Worm (Caenorhabditis elegans) whole organism, mixed stage, embryonic: ENCODE data around the gene D1054.9.

Source experiments
- M03D4.4 ChIP-seq: sonication (generic microtip); optimal IDR thresholded peaks from 2 replicates; lab custom pipeline; 2017; ENCODE audit warnings: mild to moderate bottlenecking, missing genetic modification characterization, missing compliant biosample characterization
- bed-3 ChIP-seq: fragments of 200-800 bp; sonication (Bioruptor generic); optimal IDR thresholded peaks from 3 replicates; lab custom pipeline; 2018; ENCODE audit warnings: mild to moderate bottlenecking, missing genetic modification characterization, moderate library complexity, missing compliant biosample characterization
- blmp-1 ChIP-seq: fragments of 150-350 bp; optimal IDR thresholded peaks from 2 replicates; lab custom pipeline; 2014; ENCODE audit warnings: missing biosample characterization, missing genetic modification characterization
- ceh-39 ChIP-seq: fragments of 150-350 bp; optimal IDR thresholded peaks from 2 replicates; lab custom pipeline; 2014; ENCODE audit warnings: missing biosample characterization, missing genetic modification characterization
- ceh-43 ChIP-seq: fragments of 200-800 bp; sonication (Bioruptor generic); optimal IDR thresholded peaks from 2 replicates; lab custom pipeline; 2018; ENCODE audit warnings: mild to moderate bottlenecking, missing genetic modification characterization, moderate library complexity, missing compliant biosample characterization
- ceh-83 ChIP-seq: fragments of 200-800 bp; sonication (Bioruptor generic); optimal IDR thresholded peaks from 2 replicates; lab custom pipeline; 2018; ENCODE audit warnings: mild to moderate bottlenecking, missing genetic modification characterization, missing compliant biosample characterization
- ces-1 ChIP-seq: fragments of 150-350 bp; optimal IDR thresholded peaks from 2 replicates; lab custom pipeline; 2014; ENCODE audit warnings: missing biosample characterization, missing genetic modification reagents, missing genetic modification characterization
- cnd-1 ChIP-seq: fragments of 200-800 bp; sonication (Bioruptor generic); optimal IDR thresholded peaks from 2 replicates; lab custom pipeline; 2018; ENCODE audit warnings: mild to moderate bottlenecking, missing genetic modification characterization, missing compliant biosample characterization
- drap-1 ChIP-seq: fragments of 200-800 bp; sonication (Bioruptor generic); optimal IDR thresholded peaks from 3 replicates; lab custom pipeline; 2018; ENCODE audit warnings: mild to moderate bottlenecking, missing genetic modification characterization, missing compliant biosample characterization
- elt-1 ChIP-seq: sonication (generic microtip); optimal IDR thresholded peaks from 2 replicates; lab custom pipeline; 2017; ENCODE audit warnings: missing genetic modification characterization, mild to moderate bottlenecking, missing compliant biosample characterization, antibody characterized with exemption, moderate library complexity, borderline replicate concordance; ENCODE audit not compliant: insufficient read depth
- elt-3 ChIP-seq: fragments of 150-350 bp; optimal IDR thresholded peaks from 2 replicates; lab custom pipeline; 2014; ENCODE audit warnings: missing biosample characterization, missing genetic modification characterization
- flh-1 ChIP-seq: fragments of 200-800 bp; sonication (Bioruptor generic); optimal IDR thresholded peaks from 2 replicates; lab custom pipeline; 2018; ENCODE audit warnings: mild to moderate bottlenecking, missing genetic modification characterization, moderate library complexity, missing compliant biosample characterization
- ham-2 ChIP-seq: fragments of 200-800 bp; sonication (Bioruptor generic); optimal IDR thresholded peaks from 2 replicates; lab custom pipeline; 2018; ENCODE audit warnings: mild to moderate bottlenecking, missing genetic modification characterization, missing compliant biosample characterization
- hlh-1 ChIP-seq: fragments of 150-350 bp; optimal IDR thresholded peaks from 2 replicates; lab custom pipeline; 2014; ENCODE audit warnings: missing biosample characterization, missing genetic modification reagents, missing genetic modification characterization
- lin-13 ChIP-seq: fragments of 150-350 bp; optimal IDR thresholded peaks from 2 replicates; lab custom pipeline; 2014; ENCODE audit warnings: missing biosample characterization, missing genetic modification characterization
- lin-32 ChIP-seq: fragments of 200-800 bp; sonication (Bioruptor generic); optimal IDR thresholded peaks from 2 replicates; lab custom pipeline; 2018; ENCODE audit warnings: mild to moderate bottlenecking, missing genetic modification characterization, missing compliant biosample characterization
- lsy-2 ChIP-seq: fragments of 150-350 bp; optimal IDR thresholded peaks from 2 replicates; lab custom pipeline; 2014; ENCODE audit warnings: missing biosample characterization, missing genetic modification characterization
- mab-5 ChIP-seq: fragments of 150-350 bp; optimal IDR thresholded peaks from 2 replicates; lab custom pipeline; 2014; ENCODE audit warnings: missing biosample characterization, missing genetic modification characterization
- mep-1 ChIP-seq: fragments of 150-350 bp; optimal IDR thresholded peaks from 2 replicates; lab custom pipeline; 2017; ENCODE audit warnings: missing biosample characterization, missing genetic modification reagents, missing genetic modification characterization, inconsistent platforms
- mls-2 ChIP-seq: sonication (generic microtip); optimal IDR thresholded peaks from 2 replicates; lab custom pipeline; 2016; ENCODE audit warnings: mild to moderate bottlenecking, missing genetic modification characterization, moderate library complexity, missing compliant biosample characterization
- nhr-12 ChIP-seq: fragments of 150-350 bp; optimal IDR thresholded peaks from 2 replicates; lab custom pipeline; 2014; ENCODE audit warnings: missing biosample characterization, missing genetic modification characterization
- nhr-2 ChIP-seq: fragments of 150-350 bp; optimal IDR thresholded peaks from 2 replicates; lab custom pipeline; 2014; ENCODE audit warnings: missing biosample characterization, missing genetic modification characterization
- nhr-237 ChIP-seq: fragments of 150-350 bp; optimal IDR thresholded peaks from 2 replicates; lab custom pipeline; 2014; ENCODE audit warnings: missing biosample characterization, missing genetic modification characterization
- nhr-28 ChIP-seq: fragments of 150-350 bp; optimal IDR thresholded peaks from 2 replicates; lab custom pipeline; 2014; ENCODE audit warnings: missing biosample characterization, missing genetic modification characterization
- nhr-76 ChIP-seq: sonication (generic microtip); optimal IDR thresholded peaks from 2 replicates; lab custom pipeline; 2017; ENCODE audit warnings: missing biosample characterization, missing genetic modification characterization
- pha-4 ChIP-seq: fragments of 150-350 bp; optimal IDR thresholded peaks from 2 replicates; lab custom pipeline; 2018; ENCODE audit warnings: missing biosample characterization, missing genetic modification reagents, missing genetic modification characterization
- sem-2 ChIP-seq: fragments of 200-800 bp; sonication (Bioruptor generic); optimal IDR thresholded peaks from 2 replicates; lab custom pipeline; 2018; ENCODE audit warnings: mild to moderate bottlenecking, missing genetic modification characterization, missing compliant biosample characterization
- snpc-4 ChIP-seq: fragments of 150-350 bp; optimal IDR thresholded peaks from 2 replicates; lab custom pipeline; 2014; ENCODE audit warnings: missing biosample characterization, missing genetic modification characterization
- sptf-1 ChIP-seq: sonication (generic microtip); optimal IDR thresholded peaks from 2 replicates; lab custom pipeline; 2017; ENCODE audit warnings: mild to moderate bottlenecking, missing genetic modification characterization, moderate library complexity, missing compliant biosample characterization
- tbx-8 ChIP-seq: fragments of 200-800 bp; sonication (Bioruptor generic); optimal IDR thresholded peaks from 2 replicates; lab custom pipeline; 2018; ENCODE audit warnings: mild to moderate bottlenecking, missing genetic modification characterization, moderate library complexity, missing compliant biosample characterization
- unc-120 ChIP-seq: sonication (generic microtip); optimal IDR thresholded peaks from 2 replicates; lab custom pipeline; 2017; ENCODE audit warnings: missing genetic modification characterization, missing compliant biosample characterization; ENCODE audit not compliant: poor library complexity, severe bottlenecking
- unc-39 ChIP-seq: fragments of 150-350 bp; optimal IDR thresholded peaks from 2 replicates; lab custom pipeline; 2014; ENCODE audit warnings: missing biosample characterization, missing genetic modification characterization
- unc-62 ChIP-seq: fragments of 150-350 bp; optimal IDR thresholded peaks from 2 replicates; lab custom pipeline; 2014; ENCODE audit warnings: missing biosample characterization, missing genetic modification reagents, missing genetic modification characterization
- zip-8 ChIP-seq: fragments of 150-350 bp; optimal IDR thresholded peaks from 2 replicates; lab custom pipeline; 2014; ENCODE audit warnings: missing biosample characterization, missing genetic modification characterization
- ztf-11 ChIP-seq: fragments of 150-350 bp; optimal IDR thresholded peaks from 2 replicates; lab custom pipeline; 2014; ENCODE audit warnings: missing biosample characterization, missing genetic modification characterization

The D1054.9 gene

ce11 chrV:10814333-10814732 is 23.5 kb upstream of the D1054.9 start:
- TF ChIP-seq lin-32 (GFP tag; lab: Kevin White, UChicago) (no peak), zip-8 (tag; lab: Kevin White, UChicago) (no peak), snpc-4 (no peak), ceh-43 (no peak), mls-2 (tag; lab: Kevin White, UChicago) (no peak), ceh-39 (no peak), mep-1 (no peak), sem-2 (GFP tag; lab: Kevin White, UChicago) (no peak)
- TF ChIP-seq, all 35 proteins: peak for 0

ce11 chrV:10813425-10814156 is 22.7 kb upstream of the D1054.9 start, which contains the start of the genes C29A12.1 and lig-1:
Gene C29A12.1 (minus strand): TSS chrV:10813487.
Gene lig-1 (plus strand): TSS chrV:10814106.
- TF ChIP-seq hlh-1, result no peak
- peak; percentile 81 for TF ChIP-seq ceh-39
- TF ChIP-seq ces-1 (GFP tag; lab: Kevin White, UChicago), result no peak
- peak; percentile 27 for TF ChIP-seq mep-1
- TF ChIP-seq ztf-11 (tag; lab: Kevin White, UChicago), result no peak
- TF ChIP-seq nhr-2, result no peak

- no peak for TF ChIP-seq ceh-39
- no peak for TF ChIP-seq mls-2 (tag; lab: Kevin White, UChicago)
- no peak for TF ChIP-seq lin-13 (tag; lab: Kevin White, UChicago)
- no peak for TF ChIP-seq elt-1 (tag; lab: Kevin White, UChicago)
- no peak for TF ChIP-seq cnd-1 (tag; lab: Kevin White, UChicago)
- no peak for TF ChIP-seq ceh-43
- no peak for TF ChIP-seq pha-4
Observed at ce11 chrV:10811763-10812162, 20.9 kb upstream of the D1054.9 start, which contains the start of gene C29A12.22. Gene C29A12.22 (plus strand): TSS chrV:10812063.

- TF ChIP-seq unc-39 (tag; lab: Kevin White, UChicago) (peak; percentile 49), lin-13 (tag; lab: Kevin White, UChicago) (peak; percentile 89), ztf-11 (tag; lab: Kevin White, UChicago) (peak; percentile 93), unc-120 (tag; lab: Kevin White, UChicago) (peak; percentile 80), zip-8 (tag; lab: Kevin White, UChicago) (no peak), mep-1 (peak; percentile 94), lin-32 (GFP tag; lab: Kevin White, UChicago) (peak; percentile 79), elt-3 (tag; lab: Kevin White, UChicago) (no peak), flh-1 (GFP tag; lab: Kevin White, UChicago) (peak; percentile 58), tbx-8 (GFP tag; lab: Kevin White, UChicago) (no peak), snpc-4 (no peak), blmp-1 (tag; lab: Kevin White, UChicago) (peak; percentile 11), ceh-39 (peak; percentile 1), nhr-28 (tag; lab: Kevin White, UChicago) (no peak), elt-1 (tag; lab: Kevin White, UChicago) (peak; percentile 33), ceh-83 (GFP tag; lab: Kevin White, UChicago) (peak; percentile 48), nhr-237 (tag; lab: Kevin White, UChicago) (peak; percentile 79), cnd-1 (tag; lab: Kevin White, UChicago) (peak; percentile 89), nhr-12 (tag; lab: Kevin White, UChicago) (peak; percentile 77), ces-1 (GFP tag; lab: Kevin White, UChicago) (peak; percentile 74), hlh-1 (peak; percentile 71), mab-5 (tag; lab: Kevin White, UChicago) (peak; percentile 76), nhr-2 (peak; percentile 40), unc-62 (GFP tag; lab: Kevin White, UChicago) (peak; percentile 25), sptf-1 (peak; percentile 94), lsy-2 (tag; lab: Kevin White, UChicago) (peak; percentile 76), bed-3 (peak; percentile 67), ham-2 (GFP tag; lab: Kevin White, UChicago) (peak; percentile 90), pha-4 (peak; percentile 95), sem-2 (GFP tag; lab: Kevin White, UChicago) (peak; percentile 47), nhr-76 (tag; lab: Kevin White, UChicago) (peak; percentile 78), mls-2 (tag; lab: Kevin White, UChicago) (peak; percentile 93), ceh-43 (peak; percentile 88), drap-1 (GFP tag; lab: Kevin White, UChicago) (peak; percentile 90), M03D4.4 (tag; lab: Kevin White, UChicago) (peak; percentile 88)
Observed at ce11 chrV:10807862-10808327, 17.0 kb upstream of the D1054.9 start, which contains the start of gene plrg-1. Gene plrg-1 (minus strand): TSS chrV:10807912.
